Worm (Caenorhabditis elegans): ENCODE results near the gene gly-3.

DNA sequence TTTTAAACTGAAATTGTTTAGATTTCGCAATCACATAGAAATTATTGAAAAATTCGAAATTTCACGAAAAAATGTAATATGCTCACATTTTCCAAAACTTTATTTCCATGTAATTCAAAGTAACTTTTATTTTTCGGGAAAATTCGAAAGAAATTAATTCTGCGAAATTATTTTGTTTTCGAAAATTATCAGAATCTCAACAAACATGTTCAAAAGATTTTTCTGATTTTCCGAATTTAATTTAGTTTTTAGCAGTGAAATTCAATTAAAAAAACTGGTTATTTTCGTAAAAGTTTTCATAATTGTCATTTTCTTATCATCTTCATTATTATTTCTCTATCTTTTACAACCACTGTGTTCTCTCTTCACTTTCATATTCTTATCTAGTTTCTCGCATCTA, 15.7 kb upstream of the gly-3 start, which contains the start of gene ran-2:
- no peak for TF ChIP-seq nhr-77 (tag; optimal IDR thresholded peaks at IDR 0.05)
- no peak for TF ChIP-seq nhr-11 (tag; optimal IDR thresholded peaks at IDR 0.05)
- TF ChIP-seq nhr-12 (tag; optimal IDR thresholded peaks at IDR 0.05): no peak
